Fruit fly (Drosophila melanogaster): ENCODE results near the gene CG17612.

dm6 chr2L:4359156-4359555 lies 23.4 kb downstream of the CG17612 start:
- no peak for TF ChIP-seq psq (optimal IDR thresholded peaks at IDR 0.05)
- TF ChIP-seq Myc (optimal IDR thresholded peaks at IDR 0.05): no peak
- TF ChIP-seq Sin3A (optimal IDR thresholded peaks at IDR 0.05): no peak
- TF ChIP-seq h (optimal IDR thresholded peaks at IDR 0.05): no peak
- TF ChIP-seq ttk (optimal IDR thresholded peaks at IDR 0.05): no peak

Measured in Kc167 (cell line).